Worm (Caenorhabditis elegans) whole organism, L2 larva: Measurements from ENCODE around the gene nac-2.
"Not testable (repeated sequence)": the region's sequence is repeated elsewhere in the genome, so short reads cannot be mapped to it uniquely, and the experiment has no call there.

Experiments
- C34F6.9 ChIP-seq: fragments of 150-350 bp; optimal IDR thresholded peaks from 2 replicates; lab custom pipeline; 2014; ENCODE audit warnings: missing biosample characterization, missing genetic modification characterization
- Y55F3AM.14 ChIP-seq: fragments of 200-800 bp; sonication (Bioruptor generic); optimal IDR thresholded peaks from 2 replicates; lab custom pipeline; 2018; ENCODE audit warnings: mild to moderate bottlenecking, missing genetic modification characterization, missing compliant biosample characterization
- ceh-16 ChIP-seq: fragments of 150-350 bp; optimal IDR thresholded peaks from 2 replicates; lab custom pipeline; 2014; ENCODE audit warnings: missing biosample characterization, missing genetic modification characterization
- crh-2 ChIP-seq: sonication (generic microtip); optimal IDR thresholded peaks from 2 replicates; lab custom pipeline; 2017; ENCODE audit warnings: missing biosample characterization, missing genetic modification characterization
- elt-3 ChIP-seq: sonication (generic microtip); optimal IDR thresholded peaks from 2 replicates; lab custom pipeline; 2017; ENCODE audit warnings: missing biosample characterization, missing genetic modification characterization
- fos-1 ChIP-seq: fragments of 150-350 bp; optimal IDR thresholded peaks from 2 replicates; lab custom pipeline; 2014; ENCODE audit warnings: missing biosample characterization, missing genetic modification characterization
- nhr-129 ChIP-seq: fragments of 150-350 bp; optimal IDR thresholded peaks from 2 replicates; lab custom pipeline; 2014; ENCODE audit warnings: missing biosample characterization, missing genetic modification characterization
- nhr-237 ChIP-seq: fragments of 150-350 bp; optimal IDR thresholded peaks from 2 replicates; lab custom pipeline; 2014; ENCODE audit warnings: missing biosample characterization, missing genetic modification characterization
- peb-1 ChIP-seq: fragments of 150-350 bp; optimal IDR thresholded peaks from 2 replicates; lab custom pipeline; 2014; ENCODE audit warnings: missing biosample characterization, missing genetic modification characterization
- skn-1 ChIP-seq: sonication (generic microtip); optimal IDR thresholded peaks from 2 replicates; lab custom pipeline; 2017; ENCODE audit warnings: missing biosample characterization, missing genetic modification characterization
- sma-3 ChIP-seq: sonication (generic microtip); optimal IDR thresholded peaks from 2 replicates; lab custom pipeline; 2016; ENCODE audit warnings: missing genetic modification reagents, missing genetic modification characterization, missing compliant biosample characterization

Gene nac-2

DNA sequence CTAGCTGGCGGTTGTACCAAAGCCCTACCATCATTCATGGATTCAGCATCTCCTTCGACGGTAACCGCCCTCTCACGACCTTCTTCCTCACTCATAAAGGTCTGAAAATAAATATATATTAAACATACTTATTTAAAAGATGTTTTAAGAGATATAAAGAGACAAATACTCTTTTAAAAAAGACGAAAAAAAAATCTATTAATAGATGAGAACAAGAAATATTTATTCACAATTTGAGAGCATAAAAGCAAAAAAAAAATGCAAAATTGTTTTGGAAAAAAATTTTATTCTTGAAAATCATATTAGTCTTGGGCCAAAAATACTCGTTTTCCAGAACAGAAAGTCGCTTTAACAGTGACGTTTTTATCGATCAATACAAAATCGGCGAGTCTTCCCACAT lies 46.4 kb downstream of the nac-2 start, which contains the start of gene skat-1:
Gene skat-1, minus strand, starts transcription at position 101 of the 400 bp plus-strand sequence.
- TF ChIP-seq ceh-16 (tag; lab: Kevin White, UChicago) (no peak), sma-3 (GFP tag; lab: Kevin White, UChicago) (no peak), C34F6.9 (tag; lab: Kevin White, UChicago) (no peak), skn-1 (tag; lab: Kevin White, UChicago) (no peak), fos-1 (no peak), Y55F3AM.14 (GFP tag; lab: Kevin White, UChicago) (no peak), peb-1 (tag; lab: Kevin White, UChicago) (no peak), crh-2 (no peak), nhr-129 (no peak)

DNA sequence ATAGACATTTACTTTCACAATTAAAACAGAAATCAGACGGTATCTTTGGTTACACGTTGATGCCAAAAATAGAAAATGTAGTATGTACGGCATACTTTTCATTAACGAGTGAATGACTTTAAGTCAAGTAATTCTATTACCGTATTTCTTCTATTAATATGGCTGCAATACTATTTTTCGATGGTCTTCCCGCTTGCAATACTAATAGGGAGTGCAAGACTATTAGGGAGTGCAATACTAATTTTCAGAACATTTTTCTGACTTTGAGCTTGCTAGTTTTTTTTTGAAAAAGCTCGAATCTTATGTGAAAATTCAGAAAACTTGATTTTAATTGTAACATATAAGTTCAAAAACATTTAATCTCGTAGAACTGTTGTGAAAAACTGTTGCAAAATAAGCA lies 53.3 kb downstream of the nac-2 start, which contains the start of gene R08D7.7:
Gene R08D7.7, plus strand, starts transcription at position 301 of the 400 bp plus-strand sequence.
- not testable (repeated sequence) for TF ChIP-seq elt-3 (tag; lab: Kevin White, UChicago); Y55F3AM.14 (GFP tag; lab: Kevin White, UChicago); nhr-237 (tag; lab: Kevin White, UChicago)
